Worm (Caenorhabditis elegans) whole organism, mixed stage, embryonic: Measurements from ENCODE around the gene ZK1321.4.

Source experiments
- M03D4.4 ChIP-seq: sonication (generic microtip); optimal IDR thresholded peaks from 2 replicates; lab custom pipeline; 2017; ENCODE audit warnings: mild to moderate bottlenecking, missing genetic modification characterization, missing compliant biosample characterization
- bed-3 ChIP-seq: fragments of 200-800 bp; sonication (Bioruptor generic); optimal IDR thresholded peaks from 3 replicates; lab custom pipeline; 2018; ENCODE audit warnings: mild to moderate bottlenecking, missing genetic modification characterization, moderate library complexity, missing compliant biosample characterization
- blmp-1 ChIP-seq: fragments of 150-350 bp; optimal IDR thresholded peaks from 2 replicates; lab custom pipeline; 2014; ENCODE audit warnings: missing biosample characterization, missing genetic modification characterization
- ceh-39 ChIP-seq: fragments of 150-350 bp; optimal IDR thresholded peaks from 2 replicates; lab custom pipeline; 2014; ENCODE audit warnings: missing biosample characterization, missing genetic modification characterization
- ceh-43 ChIP-seq: fragments of 200-800 bp; sonication (Bioruptor generic); optimal IDR thresholded peaks from 2 replicates; lab custom pipeline; 2018; ENCODE audit warnings: mild to moderate bottlenecking, missing genetic modification characterization, moderate library complexity, missing compliant biosample characterization
- ceh-83 ChIP-seq: fragments of 200-800 bp; sonication (Bioruptor generic); optimal IDR thresholded peaks from 2 replicates; lab custom pipeline; 2018; ENCODE audit warnings: mild to moderate bottlenecking, missing genetic modification characterization, missing compliant biosample characterization
- ces-1 ChIP-seq: fragments of 150-350 bp; optimal IDR thresholded peaks from 2 replicates; lab custom pipeline; 2014; ENCODE audit warnings: missing biosample characterization, missing genetic modification reagents, missing genetic modification characterization
- cnd-1 ChIP-seq: fragments of 200-800 bp; sonication (Bioruptor generic); optimal IDR thresholded peaks from 2 replicates; lab custom pipeline; 2018; ENCODE audit warnings: mild to moderate bottlenecking, missing genetic modification characterization, missing compliant biosample characterization
- drap-1 ChIP-seq: fragments of 200-800 bp; sonication (Bioruptor generic); optimal IDR thresholded peaks from 3 replicates; lab custom pipeline; 2018; ENCODE audit warnings: mild to moderate bottlenecking, missing genetic modification characterization, missing compliant biosample characterization
- elt-1 ChIP-seq: sonication (generic microtip); optimal IDR thresholded peaks from 2 replicates; lab custom pipeline; 2017; ENCODE audit warnings: missing genetic modification characterization, mild to moderate bottlenecking, missing compliant biosample characterization, antibody characterized with exemption, moderate library complexity, borderline replicate concordance; ENCODE audit not compliant: insufficient read depth
- elt-3 ChIP-seq: fragments of 150-350 bp; optimal IDR thresholded peaks from 2 replicates; lab custom pipeline; 2014; ENCODE audit warnings: missing biosample characterization, missing genetic modification characterization
- flh-1 ChIP-seq: fragments of 200-800 bp; sonication (Bioruptor generic); optimal IDR thresholded peaks from 2 replicates; lab custom pipeline; 2018; ENCODE audit warnings: mild to moderate bottlenecking, missing genetic modification characterization, moderate library complexity, missing compliant biosample characterization
- ham-2 ChIP-seq: fragments of 200-800 bp; sonication (Bioruptor generic); optimal IDR thresholded peaks from 2 replicates; lab custom pipeline; 2018; ENCODE audit warnings: mild to moderate bottlenecking, missing genetic modification characterization, missing compliant biosample characterization
- hlh-1 ChIP-seq: fragments of 150-350 bp; optimal IDR thresholded peaks from 2 replicates; lab custom pipeline; 2014; ENCODE audit warnings: missing biosample characterization, missing genetic modification reagents, missing genetic modification characterization
- lin-13 ChIP-seq: fragments of 150-350 bp; optimal IDR thresholded peaks from 2 replicates; lab custom pipeline; 2014; ENCODE audit warnings: missing biosample characterization, missing genetic modification characterization
- lin-32 ChIP-seq: fragments of 200-800 bp; sonication (Bioruptor generic); optimal IDR thresholded peaks from 2 replicates; lab custom pipeline; 2018; ENCODE audit warnings: mild to moderate bottlenecking, missing genetic modification characterization, missing compliant biosample characterization
- lsy-2 ChIP-seq: fragments of 150-350 bp; optimal IDR thresholded peaks from 2 replicates; lab custom pipeline; 2014; ENCODE audit warnings: missing biosample characterization, missing genetic modification characterization
- mab-5 ChIP-seq: fragments of 150-350 bp; optimal IDR thresholded peaks from 2 replicates; lab custom pipeline; 2014; ENCODE audit warnings: missing biosample characterization, missing genetic modification characterization
- mep-1 ChIP-seq: fragments of 150-350 bp; optimal IDR thresholded peaks from 2 replicates; lab custom pipeline; 2017; ENCODE audit warnings: missing biosample characterization, missing genetic modification reagents, missing genetic modification characterization, inconsistent platforms
- mls-2 ChIP-seq: sonication (generic microtip); optimal IDR thresholded peaks from 2 replicates; lab custom pipeline; 2016; ENCODE audit warnings: mild to moderate bottlenecking, missing genetic modification characterization, moderate library complexity, missing compliant biosample characterization
- nhr-12 ChIP-seq: fragments of 150-350 bp; optimal IDR thresholded peaks from 2 replicates; lab custom pipeline; 2014; ENCODE audit warnings: missing biosample characterization, missing genetic modification characterization
- nhr-2 ChIP-seq: fragments of 150-350 bp; optimal IDR thresholded peaks from 2 replicates; lab custom pipeline; 2014; ENCODE audit warnings: missing biosample characterization, missing genetic modification characterization
- nhr-237 ChIP-seq: fragments of 150-350 bp; optimal IDR thresholded peaks from 2 replicates; lab custom pipeline; 2014; ENCODE audit warnings: missing biosample characterization, missing genetic modification characterization
- nhr-28 ChIP-seq: fragments of 150-350 bp; optimal IDR thresholded peaks from 2 replicates; lab custom pipeline; 2014; ENCODE audit warnings: missing biosample characterization, missing genetic modification characterization
- nhr-76 ChIP-seq: sonication (generic microtip); optimal IDR thresholded peaks from 2 replicates; lab custom pipeline; 2017; ENCODE audit warnings: missing biosample characterization, missing genetic modification characterization
- pha-4 ChIP-seq: fragments of 150-350 bp; optimal IDR thresholded peaks from 2 replicates; lab custom pipeline; 2018; ENCODE audit warnings: missing biosample characterization, missing genetic modification reagents, missing genetic modification characterization
- sem-2 ChIP-seq: fragments of 200-800 bp; sonication (Bioruptor generic); optimal IDR thresholded peaks from 2 replicates; lab custom pipeline; 2018; ENCODE audit warnings: mild to moderate bottlenecking, missing genetic modification characterization, missing compliant biosample characterization
- snpc-4 ChIP-seq: fragments of 150-350 bp; optimal IDR thresholded peaks from 2 replicates; lab custom pipeline; 2014; ENCODE audit warnings: missing biosample characterization, missing genetic modification characterization
- sptf-1 ChIP-seq: sonication (generic microtip); optimal IDR thresholded peaks from 2 replicates; lab custom pipeline; 2017; ENCODE audit warnings: mild to moderate bottlenecking, missing genetic modification characterization, moderate library complexity, missing compliant biosample characterization
- tbx-8 ChIP-seq: fragments of 200-800 bp; sonication (Bioruptor generic); optimal IDR thresholded peaks from 2 replicates; lab custom pipeline; 2018; ENCODE audit warnings: mild to moderate bottlenecking, missing genetic modification characterization, moderate library complexity, missing compliant biosample characterization
- unc-120 ChIP-seq: sonication (generic microtip); optimal IDR thresholded peaks from 2 replicates; lab custom pipeline; 2017; ENCODE audit warnings: missing genetic modification characterization, missing compliant biosample characterization; ENCODE audit not compliant: poor library complexity, severe bottlenecking
- unc-39 ChIP-seq: fragments of 150-350 bp; optimal IDR thresholded peaks from 2 replicates; lab custom pipeline; 2014; ENCODE audit warnings: missing biosample characterization, missing genetic modification characterization
- unc-62 ChIP-seq: fragments of 150-350 bp; optimal IDR thresholded peaks from 2 replicates; lab custom pipeline; 2014; ENCODE audit warnings: missing biosample characterization, missing genetic modification reagents, missing genetic modification characterization
- zip-8 ChIP-seq: fragments of 150-350 bp; optimal IDR thresholded peaks from 2 replicates; lab custom pipeline; 2014; ENCODE audit warnings: missing biosample characterization, missing genetic modification characterization
- ztf-11 ChIP-seq: fragments of 150-350 bp; optimal IDR thresholded peaks from 2 replicates; lab custom pipeline; 2014; ENCODE audit warnings: missing biosample characterization, missing genetic modification characterization

The ZK1321.4 gene

ce11 chrII:9752278-9752677, 21.5 kb downstream of the ZK1321.4 start:
- TF ChIP-seq ceh-83 (GFP tag; lab: Kevin White, UChicago) = no peak
- no peak for TF ChIP-seq blmp-1 (tag; lab: Kevin White, UChicago)
- TF ChIP-seq mep-1 = no peak
- no peak for TF ChIP-seq bed-3 (GFP tag; lab: Kevin White, UChicago)
- no peak for TF ChIP-seq cnd-1 (tag; lab: Kevin White, UChicago)
- TF ChIP-seq zip-8 (tag; lab: Kevin White, UChicago) = no peak
- TF ChIP-seq ztf-11 (tag; lab: Kevin White, UChicago) = no peak
- no peak for TF ChIP-seq ham-2 (GFP tag; lab: Kevin White, UChicago)

- TF ChIP-seq flh-1 = no peak
- TF ChIP-seq elt-1 (tag; lab: Kevin White, UChicago) = no peak
- TF ChIP-seq ham-2 (GFP tag; lab: Kevin White, UChicago) = no peak
- TF ChIP-seq nhr-237 = peak; percentile 39
- TF ChIP-seq unc-120 (tag; lab: Kevin White, UChicago) = peak; percentile 98
- peak; percentile 98 for TF ChIP-seq lsy-2 (tag; lab: Kevin White, UChicago)
- no peak for TF ChIP-seq unc-62 (GFP tag; lab: Kevin White, UChicago)
- no peak for TF ChIP-seq mls-2 (tag; lab: Kevin White, UChicago)
- TF ChIP-seq bed-3 (GFP tag; lab: Kevin White, UChicago) = no peak
- TF ChIP-seq ceh-43 (GFP tag; lab: Kevin White, UChicago) = no peak
- TF ChIP-seq nhr-28 (tag; lab: Kevin White, UChicago) = no peak
- TF ChIP-seq drap-1 (GFP tag; lab: Kevin White, UChicago) = no peak
- TF ChIP-seq M03D4.4 = no peak
- peak; percentile 66 for TF ChIP-seq mep-1
- no peak for TF ChIP-seq lin-32 (GFP tag; lab: Kevin White, UChicago)
- TF ChIP-seq pha-4 (tag; lab: Kevin White, UChicago) = peak; percentile 68
- no peak for TF ChIP-seq nhr-76 (tag; lab: Kevin White, UChicago)
- no peak for TF ChIP-seq zip-8 (tag; lab: Kevin White, UChicago)
- no peak for TF ChIP-seq nhr-12 (tag; lab: Kevin White, UChicago)
- TF ChIP-seq sem-2 = no peak
- peak; percentile 25 for TF ChIP-seq hlh-1 (tag; lab: Kevin White, UChicago)
- no peak for TF ChIP-seq mab-5
- no peak for TF ChIP-seq sptf-1 (tag; lab: Kevin White, UChicago)
- TF ChIP-seq cnd-1 (tag; lab: Kevin White, UChicago) = no peak
- peak; percentile 79 for TF ChIP-seq lin-13 (tag; lab: Kevin White, UChicago)
- TF ChIP-seq blmp-1 (tag; lab: Kevin White, UChicago) = no peak
- peak; percentile 81 for TF ChIP-seq ceh-39
- no peak for TF ChIP-seq ztf-11 (tag; lab: Kevin White, UChicago)
- no peak for TF ChIP-seq tbx-8 (GFP tag; lab: Kevin White, UChicago)
- no peak for TF ChIP-seq snpc-4 (tag; lab: Kevin White, UChicago)
- TF ChIP-seq nhr-2 (tag; lab: Kevin White, UChicago) = no peak
- TF ChIP-seq unc-39 (tag; lab: Kevin White, UChicago) = no peak
- TF ChIP-seq ceh-83 (GFP tag; lab: Kevin White, UChicago) = no peak
- TF ChIP-seq ces-1 (GFP tag; lab: Kevin White, UChicago) = peak; percentile 91
- TF ChIP-seq elt-3 (tag; lab: Kevin White, UChicago) = no peak
Measured at ce11 chrII:9746069-9746468, 27.7 kb downstream of the ZK1321.4 start, which contains the start of the genes Y53C12B.1 and nos-3. Gene Y53C12B.1, minus strand, starts transcription at chrII:9746078. Gene nos-3, plus strand, starts transcription at chrII:9746316.

- TF ChIP-seq bed-3 (GFP tag; lab: Kevin White, UChicago) (no peak), snpc-4 (tag; lab: Kevin White, UChicago) (no peak), unc-39 (tag; lab: Kevin White, UChicago) (no peak), mls-2 (tag; lab: Kevin White, UChicago) (no peak), blmp-1 (tag; lab: Kevin White, UChicago) (no peak), ham-2 (GFP tag; lab: Kevin White, UChicago) (no peak), ceh-39 (no peak), mab-5 (no peak), sem-2 (no peak), nhr-76 (tag; lab: Kevin White, UChicago) (no peak), lin-13 (tag; lab: Kevin White, UChicago) (no peak), drap-1 (GFP tag; lab: Kevin White, UChicago) (no peak), elt-3 (tag; lab: Kevin White, UChicago) (no peak), cnd-1 (tag; lab: Kevin White, UChicago) (no peak), unc-62 (GFP tag; lab: Kevin White, UChicago) (no peak), tbx-8 (GFP tag; lab: Kevin White, UChicago) (no peak)
Measured at ce11 chrII:9742784-9743183, 31.0 kb downstream of the ZK1321.4 start, which contains the start of gene pno-1. Gene pno-1, minus strand, starts transcription at chrII:9742884.
